Worm (Caenorhabditis elegans) whole organism, mixed stage, embryonic: ENCODE results near the gene cest-12.

Experiments used
- M03D4.4 ChIP-seq: sonication (generic microtip); optimal IDR thresholded peaks from 2 replicates; lab custom pipeline; 2017; ENCODE audit warnings: mild to moderate bottlenecking, missing genetic modification characterization, missing compliant biosample characterization
- bed-3 ChIP-seq: fragments of 200-800 bp; sonication (Bioruptor generic); optimal IDR thresholded peaks from 3 replicates; lab custom pipeline; 2018; ENCODE audit warnings: mild to moderate bottlenecking, missing genetic modification characterization, moderate library complexity, missing compliant biosample characterization
- blmp-1 ChIP-seq: fragments of 150-350 bp; optimal IDR thresholded peaks from 2 replicates; lab custom pipeline; 2014; ENCODE audit warnings: missing biosample characterization, missing genetic modification characterization
- ceh-39 ChIP-seq: fragments of 150-350 bp; optimal IDR thresholded peaks from 2 replicates; lab custom pipeline; 2014; ENCODE audit warnings: missing biosample characterization, missing genetic modification characterization
- ceh-43 ChIP-seq: fragments of 200-800 bp; sonication (Bioruptor generic); optimal IDR thresholded peaks from 2 replicates; lab custom pipeline; 2018; ENCODE audit warnings: mild to moderate bottlenecking, missing genetic modification characterization, moderate library complexity, missing compliant biosample characterization
- ceh-83 ChIP-seq: fragments of 200-800 bp; sonication (Bioruptor generic); optimal IDR thresholded peaks from 2 replicates; lab custom pipeline; 2018; ENCODE audit warnings: mild to moderate bottlenecking, missing genetic modification characterization, missing compliant biosample characterization
- ces-1 ChIP-seq: fragments of 150-350 bp; optimal IDR thresholded peaks from 2 replicates; lab custom pipeline; 2014; ENCODE audit warnings: missing biosample characterization, missing genetic modification reagents, missing genetic modification characterization
- cnd-1 ChIP-seq: fragments of 200-800 bp; sonication (Bioruptor generic); optimal IDR thresholded peaks from 2 replicates; lab custom pipeline; 2018; ENCODE audit warnings: mild to moderate bottlenecking, missing genetic modification characterization, missing compliant biosample characterization
- drap-1 ChIP-seq: fragments of 200-800 bp; sonication (Bioruptor generic); optimal IDR thresholded peaks from 3 replicates; lab custom pipeline; 2018; ENCODE audit warnings: mild to moderate bottlenecking, missing genetic modification characterization, missing compliant biosample characterization
- elt-1 ChIP-seq: sonication (generic microtip); optimal IDR thresholded peaks from 2 replicates; lab custom pipeline; 2017; ENCODE audit warnings: missing genetic modification characterization, mild to moderate bottlenecking, missing compliant biosample characterization, antibody characterized with exemption, moderate library complexity, borderline replicate concordance; ENCODE audit not compliant: insufficient read depth
- elt-3 ChIP-seq: fragments of 150-350 bp; optimal IDR thresholded peaks from 2 replicates; lab custom pipeline; 2014; ENCODE audit warnings: missing biosample characterization, missing genetic modification characterization
- flh-1 ChIP-seq: fragments of 200-800 bp; sonication (Bioruptor generic); optimal IDR thresholded peaks from 2 replicates; lab custom pipeline; 2018; ENCODE audit warnings: mild to moderate bottlenecking, missing genetic modification characterization, moderate library complexity, missing compliant biosample characterization
- hlh-1 ChIP-seq: fragments of 150-350 bp; optimal IDR thresholded peaks from 2 replicates; lab custom pipeline; 2014; ENCODE audit warnings: missing biosample characterization, missing genetic modification reagents, missing genetic modification characterization
- lin-13 ChIP-seq: fragments of 150-350 bp; optimal IDR thresholded peaks from 2 replicates; lab custom pipeline; 2014; ENCODE audit warnings: missing biosample characterization, missing genetic modification characterization
- lin-32 ChIP-seq: fragments of 200-800 bp; sonication (Bioruptor generic); optimal IDR thresholded peaks from 2 replicates; lab custom pipeline; 2018; ENCODE audit warnings: mild to moderate bottlenecking, missing genetic modification characterization, missing compliant biosample characterization
- mab-5 ChIP-seq: fragments of 150-350 bp; optimal IDR thresholded peaks from 2 replicates; lab custom pipeline; 2014; ENCODE audit warnings: missing biosample characterization, missing genetic modification characterization
- mep-1 ChIP-seq: fragments of 150-350 bp; optimal IDR thresholded peaks from 2 replicates; lab custom pipeline; 2017; ENCODE audit warnings: missing biosample characterization, missing genetic modification reagents, missing genetic modification characterization, inconsistent platforms
- mls-2 ChIP-seq: sonication (generic microtip); optimal IDR thresholded peaks from 2 replicates; lab custom pipeline; 2016; ENCODE audit warnings: mild to moderate bottlenecking, missing genetic modification characterization, moderate library complexity, missing compliant biosample characterization
- nhr-12 ChIP-seq: fragments of 150-350 bp; optimal IDR thresholded peaks from 2 replicates; lab custom pipeline; 2014; ENCODE audit warnings: missing biosample characterization, missing genetic modification characterization
- nhr-2 ChIP-seq: fragments of 150-350 bp; optimal IDR thresholded peaks from 2 replicates; lab custom pipeline; 2014; ENCODE audit warnings: missing biosample characterization, missing genetic modification characterization
- nhr-237 ChIP-seq: fragments of 150-350 bp; optimal IDR thresholded peaks from 2 replicates; lab custom pipeline; 2014; ENCODE audit warnings: missing biosample characterization, missing genetic modification characterization
- nhr-28 ChIP-seq: fragments of 150-350 bp; optimal IDR thresholded peaks from 2 replicates; lab custom pipeline; 2014; ENCODE audit warnings: missing biosample characterization, missing genetic modification characterization
- nhr-76 ChIP-seq: sonication (generic microtip); optimal IDR thresholded peaks from 2 replicates; lab custom pipeline; 2017; ENCODE audit warnings: missing biosample characterization, missing genetic modification characterization
- pha-4 ChIP-seq: fragments of 150-350 bp; optimal IDR thresholded peaks from 2 replicates; lab custom pipeline; 2018; ENCODE audit warnings: missing biosample characterization, missing genetic modification reagents, missing genetic modification characterization
- sem-2 ChIP-seq: fragments of 200-800 bp; sonication (Bioruptor generic); optimal IDR thresholded peaks from 2 replicates; lab custom pipeline; 2018; ENCODE audit warnings: mild to moderate bottlenecking, missing genetic modification characterization, missing compliant biosample characterization
- snpc-4 ChIP-seq: fragments of 150-350 bp; optimal IDR thresholded peaks from 2 replicates; lab custom pipeline; 2014; ENCODE audit warnings: missing biosample characterization, missing genetic modification characterization
- sptf-1 ChIP-seq: sonication (generic microtip); optimal IDR thresholded peaks from 2 replicates; lab custom pipeline; 2017; ENCODE audit warnings: mild to moderate bottlenecking, missing genetic modification characterization, moderate library complexity, missing compliant biosample characterization
- tbx-8 ChIP-seq: fragments of 200-800 bp; sonication (Bioruptor generic); optimal IDR thresholded peaks from 2 replicates; lab custom pipeline; 2018; ENCODE audit warnings: mild to moderate bottlenecking, missing genetic modification characterization, moderate library complexity, missing compliant biosample characterization
- unc-120 ChIP-seq: sonication (generic microtip); optimal IDR thresholded peaks from 2 replicates; lab custom pipeline; 2017; ENCODE audit warnings: missing genetic modification characterization, missing compliant biosample characterization; ENCODE audit not compliant: poor library complexity, severe bottlenecking
- unc-62 ChIP-seq: fragments of 150-350 bp; optimal IDR thresholded peaks from 2 replicates; lab custom pipeline; 2014; ENCODE audit warnings: missing biosample characterization, missing genetic modification reagents, missing genetic modification characterization
- zip-8 ChIP-seq: fragments of 150-350 bp; optimal IDR thresholded peaks from 2 replicates; lab custom pipeline; 2014; ENCODE audit warnings: missing biosample characterization, missing genetic modification characterization
- ztf-11 ChIP-seq: fragments of 150-350 bp; optimal IDR thresholded peaks from 2 replicates; lab custom pipeline; 2014; ENCODE audit warnings: missing biosample characterization, missing genetic modification characterization

Gene cest-12

DNA sequence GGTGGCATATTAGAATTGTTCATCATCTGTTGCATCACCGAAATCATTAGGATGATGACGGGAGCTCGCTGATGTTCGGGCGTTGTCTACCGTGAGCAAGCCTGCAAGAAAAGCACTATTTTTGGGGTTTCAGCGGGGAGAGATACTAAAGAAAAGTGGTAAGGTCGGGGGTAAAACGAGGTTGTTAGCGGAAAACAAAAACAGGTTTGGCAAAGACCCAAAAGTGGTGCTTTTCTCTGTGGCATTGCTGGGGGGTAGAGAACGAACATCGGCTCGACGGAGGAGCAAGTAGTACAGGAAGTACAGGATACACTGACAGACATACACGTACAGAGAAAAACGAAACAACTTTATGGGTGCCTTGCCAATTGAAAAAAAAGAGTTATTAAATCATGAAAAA, 29.9 kb downstream of the cest-12 start, which contains the start of gene php-3:
php-3 (minus strand) TSS at position 101 of the 400 bp plus-strand sequence.
- TF ChIP-seq ceh-83 (GFP tag; lab: Kevin White, UChicago) (no peak), blmp-1 (tag; lab: Kevin White, UChicago) (no peak), pha-4 (tag; lab: Kevin White, UChicago) (no peak)

DNA sequence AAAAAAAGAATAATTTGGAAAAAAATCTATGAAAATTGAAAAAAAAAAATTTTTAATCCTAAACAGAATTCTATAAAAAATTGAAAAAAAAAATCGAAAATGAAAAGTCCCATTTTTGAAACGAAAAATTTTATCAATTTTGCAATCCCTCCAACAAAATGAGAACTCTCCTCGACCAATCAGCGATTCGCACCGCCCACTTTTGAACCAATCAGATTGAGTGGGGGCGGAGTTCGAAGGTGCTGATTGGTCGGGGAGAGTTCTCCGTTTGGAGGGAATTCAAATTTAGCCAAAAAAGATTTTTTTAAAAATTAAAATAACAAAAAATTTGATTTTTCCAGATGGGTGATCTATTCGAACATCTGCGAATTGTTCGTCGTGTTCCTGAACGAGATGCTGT, 39.6 kb downstream of the cest-12 start:
- no peak for TF ChIP-seq tbx-8
- TF ChIP-seq elt-1 (tag; lab: Kevin White, UChicago), result no peak
- no peak for TF ChIP-seq ces-1 (GFP tag; lab: Kevin White, UChicago)
- TF ChIP-seq lin-13 (tag; lab: Kevin White, UChicago), result no peak
- TF ChIP-seq cnd-1 (tag; lab: Kevin White, UChicago), result no peak
- no peak for TF ChIP-seq flh-1 (GFP tag; lab: Kevin White, UChicago)
- TF ChIP-seq ceh-39 (tag; lab: Kevin White, UChicago), result no peak
- TF ChIP-seq lin-32 (GFP tag; lab: Kevin White, UChicago), result no peak
- no peak for TF ChIP-seq blmp-1 (tag; lab: Kevin White, UChicago)
- TF ChIP-seq sptf-1 (tag; lab: Kevin White, UChicago), result no peak
- TF ChIP-seq nhr-28 (tag; lab: Kevin White, UChicago), result no peak
- no peak for TF ChIP-seq ceh-43
- TF ChIP-seq snpc-4, result no peak
- TF ChIP-seq sem-2 (GFP tag; lab: Kevin White, UChicago), result no peak
- TF ChIP-seq ceh-83 (GFP tag; lab: Kevin White, UChicago), result no peak
- TF ChIP-seq mls-2, result no peak
- TF ChIP-seq hlh-1 (tag; lab: Kevin White, UChicago), result no peak
- TF ChIP-seq drap-1 (GFP tag; lab: Kevin White, UChicago), result no peak

DNA sequence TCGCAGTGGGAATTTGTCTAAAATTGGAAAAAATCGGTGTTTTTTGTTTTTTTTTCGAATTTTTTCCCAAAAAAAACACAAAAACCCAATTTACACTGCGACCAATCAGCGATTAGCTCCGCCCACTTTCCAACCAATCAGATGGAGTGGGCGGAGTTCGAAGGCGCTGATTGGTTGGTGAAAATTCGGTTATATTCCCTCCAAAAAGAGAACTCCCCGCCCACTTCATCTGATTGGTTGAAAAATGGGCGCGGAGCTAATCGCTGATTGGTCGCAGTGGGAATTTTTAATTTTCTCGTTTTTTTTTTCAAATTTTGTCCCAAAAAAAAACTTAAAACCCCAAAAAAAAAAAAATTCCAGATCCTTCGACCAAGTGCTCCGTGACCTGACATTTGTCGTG, 42.8 kb downstream of the cest-12 start:
- TF ChIP-seq flh-1 (GFP tag; lab: Kevin White, UChicago), result no peak
- no peak for TF ChIP-seq ceh-83 (GFP tag; lab: Kevin White, UChicago)
- TF ChIP-seq nhr-12, result no peak
- no peak for TF ChIP-seq mls-2
- TF ChIP-seq blmp-1 (tag; lab: Kevin White, UChicago), result no peak

DNA sequence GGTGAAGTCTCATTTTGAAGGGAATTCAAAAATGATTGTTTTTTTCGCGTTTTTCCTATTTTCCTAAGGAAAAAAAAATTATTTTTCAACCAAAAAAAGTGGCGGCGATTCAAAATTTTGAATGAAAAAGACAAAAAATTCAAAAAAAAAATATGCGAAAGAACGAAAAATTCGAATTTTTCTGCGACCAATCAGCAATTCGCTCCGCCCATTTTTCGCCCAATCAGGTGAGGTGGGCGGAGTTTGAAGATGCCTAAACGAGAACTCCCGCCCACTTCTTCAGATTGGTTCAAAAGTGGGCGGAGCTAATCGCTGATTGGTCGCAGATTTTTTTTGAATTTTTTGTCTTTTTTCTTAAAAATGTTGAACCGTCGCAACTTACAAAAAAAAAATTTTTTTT, 43.4 kb downstream of the cest-12 start:
- TF ChIP-seq unc-62 (no peak), ztf-11 (no peak), ceh-83 (GFP tag; lab: Kevin White, UChicago) (no peak), mep-1 (tag; lab: Kevin White, UChicago) (no peak), unc-120 (tag; lab: Kevin White, UChicago) (no peak), ceh-43 (no peak), M03D4.4 (tag; lab: Kevin White, UChicago) (no peak), elt-3 (tag; lab: Kevin White, UChicago) (no peak), nhr-12 (no peak), sem-2 (GFP tag; lab: Kevin White, UChicago) (no peak), nhr-76 (tag; lab: Kevin White, UChicago) (no peak), ces-1 (GFP tag; lab: Kevin White, UChicago) (no peak), zip-8 (tag; lab: Kevin White, UChicago) (no peak), lin-13 (tag; lab: Kevin White, UChicago) (no peak)

DNA sequence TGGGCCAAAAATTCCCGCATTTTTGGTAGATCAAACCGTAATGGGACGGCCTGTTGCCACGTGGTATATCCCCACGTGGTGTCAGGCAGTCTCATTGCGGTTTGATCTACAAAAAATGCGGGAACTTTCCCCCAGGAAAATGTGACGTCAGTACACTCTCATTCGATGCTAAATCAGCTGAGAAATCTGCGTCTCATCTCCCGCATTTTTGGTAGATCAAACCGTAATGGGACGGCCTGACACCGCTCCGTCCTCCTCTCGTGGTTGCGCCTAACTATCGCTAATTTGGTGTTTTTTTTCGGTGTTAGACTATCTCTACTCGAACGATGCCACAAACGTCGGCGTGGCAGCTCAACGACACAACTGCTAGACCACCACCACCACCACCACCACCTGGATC, 45.9 kb downstream of the cest-12 start, which contains the start of gene zyg-8:
zyg-8 (plus strand) TSS at position 301 of the 400 bp plus-strand sequence.
- TF ChIP-seq sptf-1 (tag; lab: Kevin White, UChicago) (no peak), bed-3 (GFP tag; lab: Kevin White, UChicago) (no peak), ceh-39 (tag; lab: Kevin White, UChicago) (no peak), ces-1 (GFP tag; lab: Kevin White, UChicago) (no peak), elt-1 (tag; lab: Kevin White, UChicago) (no peak), tbx-8 (no peak), ceh-43 (no peak), zip-8 (tag; lab: Kevin White, UChicago) (no peak), lin-13 (tag; lab: Kevin White, UChicago) (no peak), unc-120 (tag; lab: Kevin White, UChicago) (no peak), mab-5 (no peak), cnd-1 (tag; lab: Kevin White, UChicago) (no peak), nhr-2 (tag; lab: Kevin White, UChicago) (no peak), nhr-237 (no peak)
